Worm (Caenorhabditis elegans) whole organism, mixed stage, embryonic: Measurements from ENCODE around the gene ift-81.
A peak's percentile ranks its signal among the peaks of the same experiment; 100 is the strongest.

Source experiments
- M03D4.4 ChIP-seq: sonication (generic microtip); optimal IDR thresholded peaks from 2 replicates; lab custom pipeline; 2017; ENCODE audit warnings: mild to moderate bottlenecking, missing genetic modification characterization, missing compliant biosample characterization
- bed-3 ChIP-seq: fragments of 200-800 bp; sonication (Bioruptor generic); optimal IDR thresholded peaks from 3 replicates; lab custom pipeline; 2018; ENCODE audit warnings: mild to moderate bottlenecking, missing genetic modification characterization, moderate library complexity, missing compliant biosample characterization
- blmp-1 ChIP-seq: fragments of 150-350 bp; optimal IDR thresholded peaks from 2 replicates; lab custom pipeline; 2014; ENCODE audit warnings: missing biosample characterization, missing genetic modification characterization
- ceh-39 ChIP-seq: fragments of 150-350 bp; optimal IDR thresholded peaks from 2 replicates; lab custom pipeline; 2014; ENCODE audit warnings: missing biosample characterization, missing genetic modification characterization
- ceh-43 ChIP-seq: fragments of 200-800 bp; sonication (Bioruptor generic); optimal IDR thresholded peaks from 2 replicates; lab custom pipeline; 2018; ENCODE audit warnings: mild to moderate bottlenecking, missing genetic modification characterization, moderate library complexity, missing compliant biosample characterization
- ceh-83 ChIP-seq: fragments of 200-800 bp; sonication (Bioruptor generic); optimal IDR thresholded peaks from 2 replicates; lab custom pipeline; 2018; ENCODE audit warnings: mild to moderate bottlenecking, missing genetic modification characterization, missing compliant biosample characterization
- ces-1 ChIP-seq: fragments of 150-350 bp; optimal IDR thresholded peaks from 2 replicates; lab custom pipeline; 2014; ENCODE audit warnings: missing biosample characterization, missing genetic modification reagents, missing genetic modification characterization
- cnd-1 ChIP-seq: fragments of 200-800 bp; sonication (Bioruptor generic); optimal IDR thresholded peaks from 2 replicates; lab custom pipeline; 2018; ENCODE audit warnings: mild to moderate bottlenecking, missing genetic modification characterization, missing compliant biosample characterization
- drap-1 ChIP-seq: fragments of 200-800 bp; sonication (Bioruptor generic); optimal IDR thresholded peaks from 3 replicates; lab custom pipeline; 2018; ENCODE audit warnings: mild to moderate bottlenecking, missing genetic modification characterization, missing compliant biosample characterization
- elt-1 ChIP-seq: sonication (generic microtip); optimal IDR thresholded peaks from 2 replicates; lab custom pipeline; 2017; ENCODE audit warnings: missing genetic modification characterization, mild to moderate bottlenecking, missing compliant biosample characterization, antibody characterized with exemption, moderate library complexity, borderline replicate concordance; ENCODE audit not compliant: insufficient read depth
- elt-3 ChIP-seq: fragments of 150-350 bp; optimal IDR thresholded peaks from 2 replicates; lab custom pipeline; 2014; ENCODE audit warnings: missing biosample characterization, missing genetic modification characterization
- ham-2 ChIP-seq: fragments of 200-800 bp; sonication (Bioruptor generic); optimal IDR thresholded peaks from 2 replicates; lab custom pipeline; 2018; ENCODE audit warnings: mild to moderate bottlenecking, missing genetic modification characterization, missing compliant biosample characterization
- hlh-1 ChIP-seq: fragments of 150-350 bp; optimal IDR thresholded peaks from 2 replicates; lab custom pipeline; 2014; ENCODE audit warnings: missing biosample characterization, missing genetic modification reagents, missing genetic modification characterization
- lin-13 ChIP-seq: fragments of 150-350 bp; optimal IDR thresholded peaks from 2 replicates; lab custom pipeline; 2014; ENCODE audit warnings: missing biosample characterization, missing genetic modification characterization
- lin-32 ChIP-seq: fragments of 200-800 bp; sonication (Bioruptor generic); optimal IDR thresholded peaks from 2 replicates; lab custom pipeline; 2018; ENCODE audit warnings: mild to moderate bottlenecking, missing genetic modification characterization, missing compliant biosample characterization
- mab-5 ChIP-seq: fragments of 150-350 bp; optimal IDR thresholded peaks from 2 replicates; lab custom pipeline; 2014; ENCODE audit warnings: missing biosample characterization, missing genetic modification characterization
- mep-1 ChIP-seq: fragments of 150-350 bp; optimal IDR thresholded peaks from 2 replicates; lab custom pipeline; 2017; ENCODE audit warnings: missing biosample characterization, missing genetic modification reagents, missing genetic modification characterization, inconsistent platforms
- mls-2 ChIP-seq: sonication (generic microtip); optimal IDR thresholded peaks from 2 replicates; lab custom pipeline; 2016; ENCODE audit warnings: mild to moderate bottlenecking, missing genetic modification characterization, moderate library complexity, missing compliant biosample characterization
- nhr-12 ChIP-seq: fragments of 150-350 bp; optimal IDR thresholded peaks from 2 replicates; lab custom pipeline; 2014; ENCODE audit warnings: missing biosample characterization, missing genetic modification characterization
- nhr-2 ChIP-seq: fragments of 150-350 bp; optimal IDR thresholded peaks from 2 replicates; lab custom pipeline; 2014; ENCODE audit warnings: missing biosample characterization, missing genetic modification characterization
- nhr-28 ChIP-seq: fragments of 150-350 bp; optimal IDR thresholded peaks from 2 replicates; lab custom pipeline; 2014; ENCODE audit warnings: missing biosample characterization, missing genetic modification characterization
- pha-4 ChIP-seq: fragments of 150-350 bp; optimal IDR thresholded peaks from 2 replicates; lab custom pipeline; 2018; ENCODE audit warnings: missing biosample characterization, missing genetic modification reagents, missing genetic modification characterization
- sem-2 ChIP-seq: fragments of 200-800 bp; sonication (Bioruptor generic); optimal IDR thresholded peaks from 2 replicates; lab custom pipeline; 2018; ENCODE audit warnings: mild to moderate bottlenecking, missing genetic modification characterization, missing compliant biosample characterization
- snpc-4 ChIP-seq: fragments of 150-350 bp; optimal IDR thresholded peaks from 2 replicates; lab custom pipeline; 2014; ENCODE audit warnings: missing biosample characterization, missing genetic modification characterization
- sptf-1 ChIP-seq: sonication (generic microtip); optimal IDR thresholded peaks from 2 replicates; lab custom pipeline; 2017; ENCODE audit warnings: mild to moderate bottlenecking, missing genetic modification characterization, moderate library complexity, missing compliant biosample characterization
- tbx-8 ChIP-seq: fragments of 200-800 bp; sonication (Bioruptor generic); optimal IDR thresholded peaks from 2 replicates; lab custom pipeline; 2018; ENCODE audit warnings: mild to moderate bottlenecking, missing genetic modification characterization, moderate library complexity, missing compliant biosample characterization
- unc-120 ChIP-seq: sonication (generic microtip); optimal IDR thresholded peaks from 2 replicates; lab custom pipeline; 2017; ENCODE audit warnings: missing genetic modification characterization, missing compliant biosample characterization; ENCODE audit not compliant: poor library complexity, severe bottlenecking
- unc-39 ChIP-seq: fragments of 150-350 bp; optimal IDR thresholded peaks from 2 replicates; lab custom pipeline; 2014; ENCODE audit warnings: missing biosample characterization, missing genetic modification characterization
- unc-62 ChIP-seq: fragments of 150-350 bp; optimal IDR thresholded peaks from 2 replicates; lab custom pipeline; 2014; ENCODE audit warnings: missing biosample characterization, missing genetic modification reagents, missing genetic modification characterization
- zip-8 ChIP-seq: fragments of 150-350 bp; optimal IDR thresholded peaks from 2 replicates; lab custom pipeline; 2014; ENCODE audit warnings: missing biosample characterization, missing genetic modification characterization
- ztf-11 ChIP-seq: fragments of 150-350 bp; optimal IDR thresholded peaks from 2 replicates; lab custom pipeline; 2014; ENCODE audit warnings: missing biosample characterization, missing genetic modification characterization

The ift-81 gene

ce11 chrX:5347856-5348255 lies 49.5 kb downstream of the ift-81 start:
- TF ChIP-seq elt-1 (tag; lab: Kevin White, UChicago), result no peak
- TF ChIP-seq bed-3, result no peak
- no peak for TF ChIP-seq nhr-28 (tag; lab: Kevin White, UChicago)
- no peak for TF ChIP-seq M03D4.4 (tag; lab: Kevin White, UChicago)
- no peak for TF ChIP-seq pha-4 (tag; lab: Kevin White, UChicago)
- no peak for TF ChIP-seq zip-8 (tag; lab: Kevin White, UChicago)
- no peak for TF ChIP-seq unc-62 (GFP tag; lab: Kevin White, UChicago)
- TF ChIP-seq hlh-1 (tag; lab: Kevin White, UChicago), result no peak
- no peak for TF ChIP-seq blmp-1 (tag; lab: Kevin White, UChicago)
- TF ChIP-seq lin-13 (tag; lab: Kevin White, UChicago), result no peak
- no peak for TF ChIP-seq cnd-1 (tag; lab: Kevin White, UChicago)
- no peak for TF ChIP-seq ham-2 (GFP tag; lab: Kevin White, UChicago)
- TF ChIP-seq ceh-39 (tag; lab: Kevin White, UChicago), result no peak
- no peak for TF ChIP-seq lin-32 (GFP tag; lab: Kevin White, UChicago)
- no peak for TF ChIP-seq nhr-2 (tag; lab: Kevin White, UChicago)
- TF ChIP-seq snpc-4 (tag; lab: Kevin White, UChicago), result no peak
- no peak for TF ChIP-seq mls-2

DNA sequence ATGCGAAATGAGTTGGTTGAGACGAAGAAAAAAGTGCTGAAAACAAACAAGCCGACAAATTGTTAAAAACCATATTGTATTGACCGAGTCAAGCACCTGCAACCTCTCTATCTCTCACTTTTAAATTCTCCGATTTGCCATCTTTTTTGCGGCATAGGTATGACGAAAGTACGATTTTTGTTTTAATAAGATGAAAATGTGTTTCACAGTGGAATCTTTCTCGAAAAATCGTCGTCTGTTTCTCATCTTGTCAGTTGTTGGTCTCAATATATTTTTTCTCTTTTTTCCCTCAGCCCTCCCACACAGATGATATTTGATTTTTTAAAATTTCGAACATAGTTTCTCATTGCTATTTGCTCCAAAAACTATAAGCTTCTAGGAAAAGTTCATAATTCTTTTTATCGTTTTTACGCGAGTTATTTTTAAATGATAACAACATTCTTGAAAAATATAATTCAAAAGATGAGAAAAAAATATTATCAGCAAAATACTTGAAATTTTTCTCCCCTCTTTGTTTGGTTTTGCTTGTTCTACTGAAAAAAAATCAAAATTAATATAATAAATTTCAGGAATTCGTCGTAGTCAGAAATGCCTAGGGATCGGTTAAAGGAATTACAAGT lies 50.3 kb downstream of the ift-81 start, which contains the start of gene syx-3:
syx-3 (plus strand) TSS at position 570 of the 620 bp plus-strand sequence.
- no peak for TF ChIP-seq unc-39
- no peak for TF ChIP-seq sptf-1 (tag; lab: Kevin White, UChicago)
- TF ChIP-seq hlh-1 (tag; lab: Kevin White, UChicago), result no peak
- no peak for TF ChIP-seq ces-1 (GFP tag; lab: Kevin White, UChicago)
- no peak for TF ChIP-seq blmp-1 (tag; lab: Kevin White, UChicago)

- no peak for TF ChIP-seq nhr-28 (tag; lab: Kevin White, UChicago)
- TF ChIP-seq M03D4.4 (tag; lab: Kevin White, UChicago), result peak; percentile 68
- TF ChIP-seq elt-3, result no peak
- no peak for TF ChIP-seq pha-4 (tag; lab: Kevin White, UChicago)
- TF ChIP-seq drap-1, result peak; percentile 18
- TF ChIP-seq sem-2 (GFP tag; lab: Kevin White, UChicago), result peak; percentile 42
- TF ChIP-seq ceh-39 (tag; lab: Kevin White, UChicago), result no peak
- peak; percentile 44 for TF ChIP-seq ham-2 (GFP tag; lab: Kevin White, UChicago)
- no peak for TF ChIP-seq nhr-2 (tag; lab: Kevin White, UChicago)
- TF ChIP-seq mls-2, result peak; percentile 75
- TF ChIP-seq ces-1 (GFP tag; lab: Kevin White, UChicago), result no peak
- peak; percentile 33 for TF ChIP-seq lin-32 (GFP tag; lab: Kevin White, UChicago)
- TF ChIP-seq tbx-8 (GFP tag; lab: Kevin White, UChicago), result no peak
- no peak for TF ChIP-seq mep-1 (tag; lab: Kevin White, UChicago)
- no peak for TF ChIP-seq elt-1 (tag; lab: Kevin White, UChicago)
- no peak for TF ChIP-seq bed-3
- TF ChIP-seq sptf-1 (tag; lab: Kevin White, UChicago), result peak; percentile 74
- TF ChIP-seq mab-5 (tag; lab: Kevin White, UChicago), result no peak
- no peak for TF ChIP-seq nhr-12
- TF ChIP-seq unc-120 (tag; lab: Kevin White, UChicago), result no peak
- peak; percentile 57 for TF ChIP-seq cnd-1 (tag; lab: Kevin White, UChicago)
- TF ChIP-seq ceh-43 (GFP tag; lab: Kevin White, UChicago), result no peak
- TF ChIP-seq unc-62 (GFP tag; lab: Kevin White, UChicago), result no peak
- no peak for TF ChIP-seq lin-13 (tag; lab: Kevin White, UChicago)
- TF ChIP-seq ceh-83 (GFP tag; lab: Kevin White, UChicago), result no peak
These were observed 55.9 kb downstream of the ift-81 start, which contains the start of gene pfn-2 for ce11 chrX:5354022-5354876. TSS of gene pfn-2 (minus strand) at chrX:5354072.

ce11 chrX:5355253-5355652 lies 56.9 kb downstream of the ift-81 start:
- no peak for TF ChIP-seq tbx-8 (GFP tag; lab: Kevin White, UChicago)
- no peak for TF ChIP-seq sem-2 (GFP tag; lab: Kevin White, UChicago)
- TF ChIP-seq elt-1 (tag; lab: Kevin White, UChicago), result no peak
- no peak for TF ChIP-seq sptf-1 (tag; lab: Kevin White, UChicago)
- TF ChIP-seq nhr-2 (tag; lab: Kevin White, UChicago), result no peak
- TF ChIP-seq mab-5 (tag; lab: Kevin White, UChicago), result no peak
- no peak for TF ChIP-seq ceh-43 (GFP tag; lab: Kevin White, UChicago)
- TF ChIP-seq ztf-11 (tag; lab: Kevin White, UChicago), result no peak
- TF ChIP-seq drap-1, result no peak
- TF ChIP-seq nhr-28 (tag; lab: Kevin White, UChicago), result no peak
- TF ChIP-seq zip-8 (tag; lab: Kevin White, UChicago), result no peak
- TF ChIP-seq unc-62 (GFP tag; lab: Kevin White, UChicago), result no peak
